Worm (Caenorhabditis elegans) whole organism, L4 larva: ENCODE measurements around the gene smf-3.

ENCODE experiments used
- F10B5.3 ChIP-seq: sonication (generic microtip); optimal IDR thresholded peaks from 2 replicates; lab custom pipeline; 2016; ENCODE audit warnings: mild to moderate bottlenecking, missing genetic modification characterization, missing compliant biosample characterization
- F37D6.2 ChIP-seq: sonication (generic microtip); optimal IDR thresholded peaks from 2 replicates; lab custom pipeline; 2016; ENCODE audit warnings: mild to moderate bottlenecking, missing genetic modification characterization, missing compliant biosample characterization
- R02D3.7 ChIP-seq: fragments of 150-350 bp; sonication (generic microtip); optimal IDR thresholded peaks from 3 replicates; lab custom pipeline; 2014; ENCODE audit warnings: missing biosample characterization, missing genetic modification characterization
- T26A8.4 ChIP-seq: fragments of 200-800 bp; sonication (Bioruptor generic); IDR thresholded peaks from 2 replicates; pipeline ENCODE4 v1.3.6; 2022; ENCODE audit warnings: missing genetic modification characterization, missing compliant biosample characterization
- Y5F2A.4 ChIP-seq: fragments of 200-800 bp; sonication (Bioruptor generic); optimal IDR thresholded peaks from 2 replicates; lab custom pipeline; 2018; ENCODE audit warnings: mild to moderate bottlenecking, missing genetic modification characterization, missing compliant biosample characterization
- Y75B8A.6 ChIP-seq: fragments of 200-800 bp; sonication (Bioruptor generic); IDR thresholded peaks from 2 replicates; pipeline ENCODE4 v1.3.6; 2022; ENCODE audit warnings: missing genetic modification reagents, missing genetic modification characterization, missing compliant biosample characterization
- ama-1 ChIP-seq: fragments of 150-350 bp; optimal IDR thresholded peaks from 2 replicates; lab custom pipeline; 2014; ENCODE audit warnings: inconsistent platforms, mixed read lengths
- arid-1 ChIP-seq: fragments of 200-800 bp; sonication (Bioruptor generic); conservative IDR thresholded peaks from 2 replicates; pipeline ENCODE4 v1.3.6; 2022; ENCODE audit warnings: missing genetic modification reagents, missing genetic modification characterization, missing compliant biosample characterization
- cey-2 ChIP-seq: sonication (generic microtip); optimal IDR thresholded peaks from 3 replicates; lab custom pipeline; 2017; ENCODE audit warnings: missing genetic modification characterization, mild to moderate bottlenecking, missing compliant biosample characterization, antibody characterized with exemption, borderline replicate concordance; ENCODE audit not compliant: insufficient read depth
- ctbp-1 ChIP-seq: fragments of 200-800 bp; sonication (Bioruptor generic); IDR thresholded peaks from 2 replicates; pipeline ENCODE4 v1.3.6; 2022; ENCODE audit warnings: missing genetic modification reagents, missing genetic modification characterization, missing compliant biosample characterization
- daf-8 ChIP-seq: fragments of 200-800 bp; sonication (Bioruptor generic); IDR thresholded peaks from 2 replicates; pipeline ENCODE4 v1.3.6; 2022; ENCODE audit warnings: missing genetic modification characterization, missing compliant biosample characterization
- dmd-6 ChIP-seq: fragments of 200-800 bp; sonication (Bioruptor generic); IDR thresholded peaks from 2 replicates; pipeline ENCODE4 v1.3.6; 2022; ENCODE audit warnings: missing genetic modification reagents, missing genetic modification characterization, missing compliant biosample characterization
- dmd-9 ChIP-seq: fragments of 200-800 bp; sonication (Bioruptor generic); IDR thresholded peaks from 2 replicates; pipeline ENCODE4 v1.3.6; 2022; ENCODE audit warnings: missing genetic modification reagents, missing genetic modification characterization, missing compliant biosample characterization
- egl-27 ChIP-seq: sonication (generic microtip); optimal IDR thresholded peaks from 3 replicates; lab custom pipeline; 2017; ENCODE audit warnings: missing biosample characterization, missing genetic modification reagents, missing genetic modification characterization
- egl-43 ChIP-seq: fragments of 200-800 bp; sonication (Bioruptor generic); IDR thresholded peaks from 2 replicates; pipeline ENCODE4 v1.3.6; 2022; ENCODE audit warnings: missing genetic modification reagents, missing genetic modification characterization, missing compliant biosample characterization
- fkh-10 ChIP-seq: fragments of 150-350 bp; optimal IDR thresholded peaks from 2 replicates; lab custom pipeline; 2014; ENCODE audit warnings: missing biosample characterization, missing genetic modification reagents, missing genetic modification characterization
- gei-8 ChIP-seq: fragments of 200-800 bp; sonication (Bioruptor generic); optimal IDR thresholded peaks from 2 replicates; lab custom pipeline; 2018; ENCODE audit warnings: mild to moderate bottlenecking, missing genetic modification characterization, missing compliant biosample characterization
- hlh-30 ChIP-seq: sonication (generic microtip); optimal IDR thresholded peaks from 2 replicates; lab custom pipeline; 2017; ENCODE audit warnings: antibody characterized with exemption, mild to moderate bottlenecking, missing genetic modification characterization, missing compliant biosample characterization; ENCODE audit not compliant: insufficient read depth
- hmg-1.1 ChIP-seq: fragments of 200-800 bp; sonication (Bioruptor generic); IDR thresholded peaks from 2 replicates; pipeline ENCODE4 v1.3.6; 2022; ENCODE audit warnings: missing genetic modification reagents, missing genetic modification characterization, missing compliant biosample characterization
- lin-1 ChIP-seq: fragments of 200-800 bp; sonication (Bioruptor generic); IDR thresholded peaks from 2 replicates; pipeline ENCODE4 v1.3.6; 2022; ENCODE audit warnings: missing genetic modification reagents, missing genetic modification characterization, missing compliant biosample characterization
- lin-39 ChIP-seq: fragments of 150-350 bp; optimal IDR thresholded peaks from 2 replicates; lab custom pipeline; 2014; ENCODE audit warnings: missing biosample characterization, missing genetic modification reagents, missing genetic modification characterization
- lir-3 ChIP-seq: sonication (generic microtip); optimal IDR thresholded peaks from 2 replicates; lab custom pipeline; 2016; ENCODE audit warnings: mild to moderate bottlenecking, missing genetic modification characterization, missing compliant biosample characterization
- madf-9 ChIP-seq: fragments of 200-800 bp; sonication (Bioruptor generic); conservative IDR thresholded peaks from 2 replicates; pipeline ENCODE4 v1.3.6; 2022; ENCODE audit warnings: missing genetic modification reagents, missing genetic modification characterization, missing compliant biosample characterization
- mdt-29 ChIP-seq: fragments of 200-800 bp; sonication (Bioruptor generic); IDR thresholded peaks from 2 replicates; pipeline ENCODE4 v1.3.6; 2022; ENCODE audit warnings: missing genetic modification reagents, missing genetic modification characterization, missing compliant biosample characterization
- mes-2 ChIP-seq: sonication (generic microtip); optimal IDR thresholded peaks from 2 replicates; lab custom pipeline; 2016; ENCODE audit warnings: missing genotype, mild to moderate bottlenecking, missing genetic modification characterization, missing compliant biosample characterization; ENCODE audit not compliant: poor library complexity, severe bottlenecking
- mxl-2 ChIP-seq: fragments of 200-800 bp; sonication (Bioruptor generic); conservative IDR thresholded peaks from 2 replicates; pipeline ENCODE4 v1.3.6; 2022; ENCODE audit warnings: missing genetic modification reagents, missing genetic modification characterization, missing compliant biosample characterization
- mxl-3 ChIP-seq: fragments of 200-800 bp; sonication (Bioruptor generic); optimal IDR thresholded peaks from 2 replicates; lab custom pipeline; 2018; ENCODE audit warnings: mild to moderate bottlenecking, missing genetic modification characterization, missing compliant biosample characterization
- nhr-11 ChIP-seq: fragments of 150-350 bp; optimal IDR thresholded peaks from 2 replicates; lab custom pipeline; 2014; ENCODE audit warnings: missing biosample characterization, missing genetic modification characterization
- nhr-28 ChIP-seq: fragments of 150-350 bp; optimal IDR thresholded peaks from 2 replicates; lab custom pipeline; 2014; ENCODE audit warnings: missing biosample characterization, missing genetic modification characterization
- pha-4 ChIP-seq, 2 experiments: fragments of 150-350 bp in 1 of 2; fragments of 200-800 bp in 1 of 2; sonication (Bioruptor generic) in 1 of 2; IDR thresholded peaks in 1 of 2; optimal IDR thresholded peaks in 1 of 2; 2 replicates each; pipeline versions ENCODE4 v1.3.6 to Lab custom; 2014 to 2022; ENCODE audit warnings: missing genetic modification characterization in 2 of 2, missing genetic modification reagents in 2 of 2, missing biosample characterization in 1 of 2, missing compliant biosample characterization in 1 of 2
- pqm-1 ChIP-seq: sonication (generic microtip); optimal IDR thresholded peaks from 2 replicates; lab custom pipeline; 2017; ENCODE audit warnings: missing biosample characterization, missing genetic modification characterization
- rbr-2 ChIP-seq: sonication (generic microtip); optimal IDR thresholded peaks from 2 replicates; lab custom pipeline; 2016; ENCODE audit warnings: missing genotype, missing genetic modification characterization, missing compliant biosample characterization
- saeg-2 ChIP-seq: fragments of 200-800 bp; sonication (Bioruptor generic); IDR thresholded peaks from 2 replicates; pipeline ENCODE4 v1.3.6; 2022; ENCODE audit warnings: missing genetic modification reagents, missing genetic modification characterization, missing compliant biosample characterization
- sdz-12 ChIP-seq: fragments of 200-800 bp; sonication (Bioruptor generic); optimal IDR thresholded peaks from 2 replicates; lab custom pipeline; 2018; ENCODE audit warnings: mild to moderate bottlenecking, missing genetic modification characterization, missing compliant biosample characterization
- set-16 ChIP-seq: fragments of 200-800 bp; sonication (Bioruptor generic); IDR thresholded peaks from 2 replicates; pipeline ENCODE4 v1.3.6; 2022; ENCODE audit warnings: missing genetic modification reagents, missing genetic modification characterization, missing compliant biosample characterization
- skn-1 ChIP-seq: fragments of 150-350 bp; optimal IDR thresholded peaks from 2 replicates; lab custom pipeline; 2014; ENCODE audit warnings: missing biosample characterization, missing genetic modification characterization
- snpc-4 ChIP-seq: fragments of 150-350 bp; optimal IDR thresholded peaks from 2 replicates; lab custom pipeline; 2014; ENCODE audit warnings: missing biosample characterization, missing genetic modification characterization
- spr-1 ChIP-seq: sonication (generic microtip); optimal IDR thresholded peaks from 2 replicates; lab custom pipeline; 2016; ENCODE audit warnings: mild to moderate bottlenecking, missing genetic modification characterization, missing compliant biosample characterization
- spr-3 ChIP-seq: fragments of 200-800 bp; sonication (Bioruptor generic); optimal IDR thresholded peaks from 2 replicates; lab custom pipeline; 2018; ENCODE audit warnings: mild to moderate bottlenecking, missing genetic modification characterization, missing compliant biosample characterization
- tra-1 ChIP-seq: fragments of 200-800 bp; sonication (Bioruptor generic); IDR thresholded peaks from 2 replicates; pipeline ENCODE4 v1.3.6; 2022; ENCODE audit warnings: missing genetic modification reagents, missing genetic modification characterization, missing compliant biosample characterization
- unc-130 ChIP-seq: sonication (generic microtip); optimal IDR thresholded peaks from 2 replicates; lab custom pipeline; 2016; ENCODE audit warnings: missing genetic modification reagents, missing genetic modification characterization, missing compliant biosample characterization
- unc-39 ChIP-seq: sonication (generic microtip); optimal IDR thresholded peaks from 2 replicates; lab custom pipeline; 2017; ENCODE audit warnings: missing biosample characterization, missing genetic modification characterization
- unc-62 ChIP-seq, 3 experiments: fragments of 150-350 bp in 1 of 3; sonication (generic microtip); optimal IDR thresholded peaks in 2 of 3; peaks in 1 of 3; 1 replicate in 1 of 3; 2 replicates in 2 of 3; lab custom pipeline; 2014 to 2017; ENCODE audit warnings: missing biosample characterization in 3 of 3, missing genetic modification characterization in 3 of 3, missing genetic modification reagents in 3 of 3, missing genotype in 1 of 3
- zag-1 ChIP-seq: fragments of 150-350 bp; optimal IDR thresholded peaks from 2 replicates; lab custom pipeline; 2014; ENCODE audit warnings: missing biosample characterization, missing genetic modification characterization
- zfp-3 ChIP-seq: fragments of 200-800 bp; sonication (Bioruptor generic); conservative IDR thresholded peaks from 2 replicates; pipeline ENCODE4 v1.3.6; 2022; ENCODE audit warnings: missing genetic modification reagents, missing genetic modification characterization, missing compliant biosample characterization
- zip-2 ChIP-seq: fragments of 150-350 bp; optimal IDR thresholded peaks from 2 replicates; lab custom pipeline; 2014; ENCODE audit warnings: missing biosample characterization, missing genetic modification characterization
- ztf-11 ChIP-seq: fragments of 150-350 bp; optimal IDR thresholded peaks from 2 replicates; lab custom pipeline; 2014; ENCODE audit warnings: missing biosample characterization, missing genetic modification characterization
- ztf-7 ChIP-seq: fragments of 150-350 bp; optimal IDR thresholded peaks from 2 replicates; lab custom pipeline; 2014; ENCODE audit warnings: missing biosample characterization, missing genetic modification characterization

Gene smf-3

ce11 chrIV:2663953-2664900 lies 45.6 kb downstream of the smf-3 start, which contains the start of gene Y69A2AR.31 (continued):
- peak; percentile 33; the same call in 1 of the 2 replicates for TF ChIP-seq ctbp-1 (GFP tag; lab: Robert Waterston, UW)
- no peak for TF ChIP-seq Y75B8A.6 (GFP tag; lab: Robert Waterston, UW)
- peak; percentile 14 for TF ChIP-seq mes-2 (tag; lab: Kevin White, UChicago)
- no peak for TF ChIP-seq lin-39 (tag; lab: Kevin White, UChicago)
- no peak for TF ChIP-seq lin-1 (GFP tag; lab: Robert Waterston, UW)
- TF ChIP-seq arid-1 (GFP tag; lab: Robert Waterston, UW) = peak; percentile 72; the same call in 1 of the 2 replicates
- TF ChIP-seq tra-1 (GFP tag; lab: Robert Waterston, UW) = 0 out of 2 replicates have a peak, but pooled peaks have one; percentile 54
- no peak for TF ChIP-seq pqm-1
- TF ChIP-seq unc-130 (GFP tag; lab: Kevin White, UChicago) = no peak
- TF ChIP-seq unc-39 = no peak
- no peak for TF ChIP-seq sdz-12 (GFP tag; lab: Kevin White, UChicago)
- TF ChIP-seq skn-1 = no peak
- no peak for TF ChIP-seq spr-3 (GFP tag; lab: Kevin White, UChicago)
- TF ChIP-seq hlh-30 (tag; lab: Kevin White, UChicago) = no peak
- peak; percentile 45 for TF ChIP-seq lir-3
- peak; percentile 79; the same call in 1 of the 2 replicates for TF ChIP-seq pha-4 (GFP tag; IDR thresholded peaks at IDR 0.05; lab: Robert Waterston, UW)
- no peak for TF ChIP-seq pha-4 (tag; optimal IDR thresholded peaks at IDR 0.05; lab: Kevin White, UChicago)
- no peak for TF ChIP-seq hmg-1.1 (GFP tag; lab: Robert Waterston, UW)
- peak; percentile 6 for TF ChIP-seq spr-1
- TF ChIP-seq gei-8 = no peak
- TF ChIP-seq ztf-11 (tag; lab: Kevin White, UChicago) = no peak
- no peak for TF ChIP-seq rbr-2 (tag; lab: Kevin White, UChicago)
- TF ChIP-seq ztf-7 (tag; lab: Kevin White, UChicago) = no peak
- no peak for TF ChIP-seq R02D3.7 (tag; lab: Kevin White, UChicago)
- peak; percentile 65 for TF ChIP-seq Y5F2A.4 (GFP tag; lab: Kevin White, UChicago)
- TF ChIP-seq ama-1 (lab: Kevin White, UChicago) = no peak
- peak; percentile 46; the same call in 1 of the 2 replicates for TF ChIP-seq mxl-2 (GFP tag; lab: Robert Waterston, UW)
- no peak for TF ChIP-seq nhr-28 (tag; lab: Kevin White, UChicago)
- no peak for TF ChIP-seq dmd-6
- no peak for TF ChIP-seq snpc-4 (tag; lab: Kevin White, UChicago)
- TF ChIP-seq F37D6.2 (tag; lab: Kevin White, UChicago) = no peak
- TF ChIP-seq zip-2 (tag; lab: Kevin White, UChicago) = no peak
- no peak for TF ChIP-seq zfp-3 (GFP tag; lab: Robert Waterston, UW)
- 0 out of 2 replicates have a peak, but pooled peaks have one; percentile 38 for TF ChIP-seq daf-8 (GFP tag; lab: Robert Waterston, UW)
- peak; percentile 59 for TF ChIP-seq fkh-10
- TF ChIP-seq nhr-11 (tag; lab: Kevin White, UChicago) = no peak
- TF ChIP-seq cey-2 (tag; lab: Kevin White, UChicago) = no peak
- peak in 1 of 2 experiments; percentile 47 for TF ChIP-seq unc-62 (GFP tag; optimal IDR thresholded peaks at IDR 0.05 in 1 of 2; lab: Kevin White, UChicago)
- TF ChIP-seq unc-62 (tag; optimal IDR thresholded peaks at IDR 0.05; lab: Kevin White, UChicago) = no peak
- TF ChIP-seq set-16 = no peak
- TF ChIP-seq mdt-29 (GFP tag; lab: Robert Waterston, UW) = no peak
- TF ChIP-seq mxl-3 = no peak
- TF ChIP-seq egl-43 (GFP tag; lab: Robert Waterston, UW) = peak; percentile 55
- TF ChIP-seq saeg-2 (GFP tag; lab: Robert Waterston, UW) = no peak
- TF ChIP-seq dmd-9 (GFP tag; lab: Robert Waterston, UW) = no peak
- TF ChIP-seq madf-9 (GFP tag; lab: Robert Waterston, UW) = no peak
- TF ChIP-seq zag-1 (tag; lab: Kevin White, UChicago) = no peak
- TF ChIP-seq egl-27 (tag; lab: Kevin White, UChicago) = no peak
- TF ChIP-seq T26A8.4 (GFP tag; lab: Robert Waterston, UW) = no peak
- TF ChIP-seq F10B5.3 (tag; lab: Kevin White, UChicago) = no peak
